Fruit fly (Drosophila melanogaster) whole organism, embryonic: ENCODE results near the gene ImpE3.

Experiments
- ATbp ChIP-seq: fragments of 200-800 bp; sonication (Bioruptor generic); optimal IDR thresholded peaks from 2 replicates; lab custom pipeline; 2017; ENCODE audit warnings: missing biosample characterization, mild to moderate bottlenecking, missing genetic modification characterization, missing genetic modification reagents
- Adf1 ChIP-seq: fragments of 200-800 bp; sonication (Bioruptor generic); IDR thresholded peaks from 2 replicates; pipeline ENCODE4 v1.3.6; 2022; ENCODE audit warnings: missing biosample characterization, missing genetic modification characterization
- BEAF-32 ChIP-seq: fragments of 200-800 bp; sonication (Bioruptor generic); optimal IDR thresholded peaks from 3 replicates; lab custom pipeline; 2017; ENCODE audit warnings: missing biosample characterization, missing genetic modification characterization, mild to moderate bottlenecking, moderate library complexity, missing genetic modification reagents
- CG10147 ChIP-seq: fragments of 200-800 bp; sonication (Bioruptor generic); optimal IDR thresholded peaks from 2 replicates; lab custom pipeline; 2019; ENCODE audit warnings: missing biosample characterization, mild to moderate bottlenecking, missing genetic modification characterization, moderate library complexity
- CG10267 ChIP-seq: fragments of 200-800 bp; sonication (Bioruptor generic); optimal IDR thresholded peaks from 2 replicates; lab custom pipeline; 2018; ENCODE audit warnings: missing biosample characterization, mild to moderate bottlenecking, missing genetic modification characterization, moderate library complexity
- CG10274 ChIP-seq: fragments of 200-800 bp; sonication (Bioruptor generic); optimal IDR thresholded peaks from 3 replicates; lab custom pipeline; 2017; ENCODE audit warnings: missing biosample characterization, mild to moderate bottlenecking, missing genetic modification characterization
- CG10431 ChIP-seq: fragments of 200-800 bp; sonication (Bioruptor generic); optimal IDR thresholded peaks from 3 replicates; lab custom pipeline; 2018; ENCODE audit warnings: missing biosample characterization, mild to moderate bottlenecking, missing genetic modification characterization
- CG14441 ChIP-seq: fragments of 200-800 bp; sonication (Bioruptor generic); IDR thresholded peaks from 2 replicates; pipeline ENCODE4 v1.3.6; 2022; ENCODE audit warnings: missing biosample characterization, missing genetic modification characterization
- CG1529 ChIP-seq: fragments of 200-800 bp; sonication (Bioruptor generic); optimal IDR thresholded peaks from 3 replicates; lab custom pipeline; 2018; ENCODE audit warnings: missing biosample characterization, missing genetic modification characterization
- CG1603 ChIP-seq: fragments of 200-800 bp; sonication (Bioruptor generic); optimal IDR thresholded peaks from 2 replicates; lab custom pipeline; 2019; ENCODE audit warnings: missing biosample characterization, mild to moderate bottlenecking, missing genetic modification characterization, moderate library complexity
- CG16863 ChIP-seq: fragments of 200-800 bp; sonication (Bioruptor generic); optimal IDR thresholded peaks from 3 replicates; lab custom pipeline; 2016; ENCODE audit warnings: missing biosample characterization, missing genetic modification characterization
- CG17359 ChIP-seq: fragments of 200-800 bp; sonication (Bioruptor generic); optimal IDR thresholded peaks from 3 replicates; lab custom pipeline; 2018; ENCODE audit warnings: missing biosample characterization, mild to moderate bottlenecking, missing genetic modification characterization, moderate library complexity
- CG2129 ChIP-seq: fragments of 200-800 bp; sonication (Bioruptor generic); IDR thresholded peaks from 2 replicates; pipeline ENCODE4 v1.3.6; 2022; ENCODE audit warnings: missing biosample characterization, missing genetic modification characterization; ENCODE audit not compliant: partially characterized antibody
- CG2678 ChIP-seq: fragments of 200-800 bp; sonication (Bioruptor generic); optimal IDR thresholded peaks from 3 replicates; lab custom pipeline; 2019; ENCODE audit warnings: missing biosample characterization, mild to moderate bottlenecking, missing genetic modification characterization, moderate library complexity
- CG34422 ChIP-seq: fragments of 200-800 bp; sonication (Bioruptor generic); IDR thresholded peaks from 3 replicates; pipeline ENCODE4 v1.3.6; 2022; ENCODE audit warnings: missing biosample characterization, missing genetic modification characterization
- CG3726 ChIP-seq: fragments of 200-800 bp; sonication (Bioruptor generic); IDR thresholded peaks from 3 replicates; pipeline ENCODE4, ENCODE4 v1.3.6; 2022; ENCODE audit warnings: missing biosample characterization, missing genetic modification characterization
- CG4404 ChIP-seq: fragments of 200-800 bp; sonication (Bioruptor generic); IDR thresholded peaks from 2 replicates; pipeline ENCODE4 v1.3.6; 2022; ENCODE audit warnings: missing biosample characterization, missing genetic modification characterization
- CG4707 ChIP-seq: fragments of 200-800 bp; sonication (Bioruptor generic); optimal IDR thresholded peaks from 2 replicates; lab custom pipeline; 2018; ENCODE audit warnings: missing biosample characterization, mild to moderate bottlenecking, missing genetic modification characterization, moderate library complexity
- CG9727 ChIP-seq: fragments of 200-800 bp; sonication (Bioruptor generic); optimal IDR thresholded peaks from 3 replicates; lab custom pipeline; 2017; ENCODE audit warnings: missing biosample characterization, mild to moderate bottlenecking, missing genetic modification characterization
- CG9932 ChIP-seq: fragments of 200-800 bp; sonication (Bioruptor generic); IDR thresholded peaks from 2 replicates; pipeline ENCODE4 v1.3.6; 2022; ENCODE audit warnings: missing biosample characterization, missing genetic modification characterization
- CHES-1-like ChIP-seq: fragments of 200-800 bp; sonication (Bioruptor generic); optimal IDR thresholded peaks from 2 replicates; lab custom pipeline; 2016; ENCODE audit warnings: missing biosample characterization, missing genetic modification characterization
- Dek ChIP-seq: fragments of 200-800 bp; sonication (Bioruptor generic); optimal IDR thresholded peaks from 3 replicates; lab custom pipeline; 2019; ENCODE audit warnings: missing biosample characterization, mild to moderate bottlenecking, missing genetic modification characterization, moderate library complexity
- Doc3 ChIP-seq: fragments of 200-800 bp; sonication (Bioruptor generic); IDR thresholded peaks from 3 replicates; pipeline ENCODE4 v1.3.6; 2022; ENCODE audit warnings: missing biosample characterization, missing genetic modification characterization; ENCODE audit not compliant: partially characterized antibody
- HLH3B ChIP-seq: fragments of 200-800 bp; sonication (Bioruptor generic); IDR thresholded peaks from 2 replicates; pipeline ENCODE4 v1.3.6; 2022; ENCODE audit warnings: missing biosample characterization, missing genetic modification characterization
- HLH54F ChIP-seq: fragments of 200-800 bp; sonication (Bioruptor generic); optimal IDR thresholded peaks from 3 replicates; lab custom pipeline; 2016; ENCODE audit warnings: missing biosample characterization, missing genetic modification characterization
- Hand ChIP-seq: fragments of 200-800 bp; sonication (Bioruptor generic); optimal IDR thresholded peaks from 2 replicates; lab custom pipeline; 2017; ENCODE audit warnings: mild to moderate bottlenecking, missing biosample characterization, missing genetic modification reagents, missing genetic modification characterization
- Hsf ChIP-seq: fragments of 200-800 bp; sonication (Bioruptor generic); optimal IDR thresholded peaks from 3 replicates; lab custom pipeline; 2016; ENCODE audit warnings: missing biosample characterization, missing genetic modification characterization
- MTF-1 ChIP-seq: fragments of 200-800 bp; sonication (Bioruptor generic); optimal IDR thresholded peaks from 2 replicates; lab custom pipeline; 2018; ENCODE audit warnings: missing biosample characterization, mild to moderate bottlenecking, missing genetic modification characterization, borderline replicate concordance
- Ptx1 ChIP-seq: fragments of 200-800 bp; sonication (Bioruptor generic); IDR thresholded peaks from 2 replicates; pipeline ENCODE4 v1.3.6; 2022; ENCODE audit warnings: missing biosample characterization, missing genetic modification characterization
- Sry-β ChIP-seq: fragments of 200-800 bp; sonication (Bioruptor generic); optimal IDR thresholded peaks from 2 replicates; lab custom pipeline; 2018; ENCODE audit warnings: missing biosample characterization, mild to moderate bottlenecking, missing genetic modification characterization, moderate library complexity
- Sry-δ ChIP-seq: fragments of 200-800 bp; sonication (Bioruptor generic); optimal IDR thresholded peaks from 2 replicates; lab custom pipeline; 2016; ENCODE audit warnings: missing biosample characterization, missing genetic modification characterization
- Taf1 ChIP-seq: fragments of 200-800 bp; sonication (Bioruptor generic); IDR thresholded peaks from 2 replicates; pipeline ENCODE4 v1.3.6; 2022; ENCODE audit warnings: missing biosample characterization, missing genetic modification characterization
- ab ChIP-seq: fragments of 200-800 bp; sonication (Bioruptor generic); optimal IDR thresholded peaks from 2 replicates; lab custom pipeline; 2016; ENCODE audit warnings: missing biosample characterization, missing genetic modification characterization
- ci ChIP-seq: fragments of 200-800 bp; sonication (Bioruptor generic); IDR thresholded peaks from 3 replicates; pipeline ENCODE4 v1.3.6; 2022; ENCODE audit warnings: missing biosample characterization, missing genetic modification characterization
- cwo ChIP-seq: fragments of 200-800 bp; sonication (Bioruptor generic); optimal IDR thresholded peaks from 3 replicates; lab custom pipeline; 2017; ENCODE audit warnings: missing biosample characterization, missing genetic modification characterization, mild to moderate bottlenecking, moderate library complexity, missing genetic modification reagents
- dmrt11E ChIP-seq: fragments of 200-800 bp; sonication (Bioruptor generic); optimal IDR thresholded peaks from 3 replicates; lab custom pipeline; 2018; ENCODE audit warnings: missing biosample characterization, mild to moderate bottlenecking, missing genetic modification characterization, moderate library complexity
- dpn ChIP-seq, 2 experiments: fragments of 200-800 bp; sonication (Bioruptor generic); optimal IDR thresholded peaks; 3 replicates each; lab custom pipeline; 2016; ENCODE audit warnings: missing biosample characterization in 2 of 2, missing genetic modification characterization in 2 of 2
- emc ChIP-seq: fragments of 200-800 bp; sonication (Bioruptor generic); optimal IDR thresholded peaks from 2 replicates; lab custom pipeline; 2016; ENCODE audit warnings: missing biosample characterization, missing genetic modification characterization
- esg ChIP-seq: fragments of 200-800 bp; sonication (Bioruptor generic); conservative IDR thresholded peaks from 2 replicates; pipeline ENCODE4 v1.3.6; 2022; ENCODE audit warnings: missing biosample characterization, missing genetic modification characterization
- gem ChIP-seq: fragments of 200-800 bp; sonication (Bioruptor generic); optimal IDR thresholded peaks from 2 replicates; lab custom pipeline; 2019; ENCODE audit warnings: missing biosample characterization, mild to moderate bottlenecking, missing genetic modification characterization, moderate library complexity
- gro ChIP-seq: fragments of 200-800 bp; sonication (Bioruptor generic); optimal IDR thresholded peaks from 2 replicates; lab custom pipeline; 2016; ENCODE audit warnings: missing biosample characterization, missing genetic modification characterization
- gt ChIP-seq: fragments of 200-800 bp; sonication (Bioruptor generic); IDR thresholded peaks from 2 replicates; pipeline ENCODE4 v1.3.6; 2022; ENCODE audit warnings: missing biosample characterization, missing genetic modification characterization
- insv ChIP-seq, 2 experiments: fragments of 200-800 bp; sonication (Bioruptor generic); optimal IDR thresholded peaks; 3 replicates each; lab custom pipeline; 2016 to 2018; ENCODE audit warnings: missing biosample characterization in 2 of 2, missing genetic modification characterization in 2 of 2
- lab ChIP-seq: fragments of 200-800 bp; sonication (Bioruptor generic); optimal IDR thresholded peaks from 3 replicates; lab custom pipeline; 2017; ENCODE audit warnings: missing biosample characterization, missing genetic modification characterization, mild to moderate bottlenecking, moderate library complexity, missing genetic modification reagents
- peb ChIP-seq: fragments of 200-800 bp; sonication (Bioruptor generic); IDR thresholded peaks from 2 replicates; pipeline ENCODE4 v1.3.6; 2022; ENCODE audit warnings: missing biosample characterization, missing genetic modification characterization
- seq ChIP-seq: fragments of 200-800 bp; sonication (Bioruptor generic); IDR thresholded peaks from 2 replicates; pipeline ENCODE4 v1.3.6; 2022; ENCODE audit warnings: missing biosample characterization, missing genetic modification characterization
- sna ChIP-seq: fragments of 200-800 bp; sonication (Bioruptor generic); IDR thresholded peaks from 2 replicates; pipeline ENCODE4 v1.3.6; 2022; ENCODE audit warnings: missing biosample characterization, missing genetic modification characterization; ENCODE audit not compliant: partially characterized antibody
- tll ChIP-seq, 2 experiments: fragments of 200-800 bp in 1 of 2; fragments of >200 bp in 1 of 2; sonication (Bioruptor generic) in 1 of 2; optimal IDR thresholded peaks; 2 replicates each; lab custom pipeline; 2017 to 2019; ENCODE audit warnings: missing biosample characterization in 2 of 2, missing genetic modification characterization in 2 of 2, mild to moderate bottlenecking in 1 of 2, moderate library complexity in 1 of 2
- vfl ChIP-seq: fragments of 200-800 bp; sonication (Bioruptor generic); optimal IDR thresholded peaks from 2 replicates; lab custom pipeline; 2016; ENCODE audit warnings: missing biosample characterization, missing genetic modification characterization
- zfh1 ChIP-seq: fragments of 200-800 bp; sonication (Bioruptor generic); IDR thresholded peaks from 3 replicates; pipeline ENCODE4 v1.3.6; 2022; ENCODE audit warnings: missing biosample characterization, missing genetic modification characterization

The ImpE3 gene

DNA sequence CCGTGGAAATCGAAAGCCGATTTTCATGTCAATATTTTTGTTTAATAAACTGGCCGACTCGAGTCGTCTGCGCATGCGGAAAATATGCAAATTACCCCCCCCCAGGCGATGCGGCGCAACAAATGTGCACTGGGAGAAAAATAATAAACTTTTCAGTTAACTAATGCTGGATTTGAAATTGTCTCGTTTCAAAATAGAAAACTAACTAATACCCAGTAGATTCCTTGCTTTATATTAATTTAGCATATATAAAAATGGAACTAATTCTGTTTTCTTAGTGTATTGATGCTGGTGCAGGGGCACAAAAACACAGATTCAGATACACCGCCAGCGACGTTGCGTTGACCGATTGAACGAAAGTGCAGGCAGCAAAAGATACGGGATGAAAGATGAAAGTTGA, 8.6 kb upstream of the ImpE3 start (continued):
- TF ChIP-seq seq (GFP tag; lab: Robert Waterston, UW) (no peak), tll (GFP tag; optimal IDR thresholded peaks at IDR 0.05; lab: Kevin White, UChicago) (no peak), gt (GFP tag; lab: Robert Waterston, UW) (no peak), CG10267 (tag; lab: Kevin White, UChicago) (no peak), CG3726 (0 out of 3 replicates have a peak, but pooled peaks have one; percentile 60), lab (GFP tag; lab: Kevin White, UChicago) (no peak), HLH3B (0 out of 2 replicates have a peak, but pooled peaks have one; percentile 11), sna (GFP tag; lab: Robert Waterston, UW) (no peak), ATbp (peak; percentile 13), ci (GFP tag; lab: Robert Waterston, UW) (peak; percentile 60; the same call in 2 of the 3 replicates), emc (no peak), CG16863 (GFP tag; lab: Kevin White, UChicago) (no peak), Ptx1 (GFP tag; lab: Robert Waterston, UW) (peak; percentile 33; the same call in 1 of the 2 replicates), vfl (GFP tag; lab: Kevin White, UChicago) (no peak), CG9932 (GFP tag; lab: Robert Waterston, UW) (no peak), BEAF-32 (no peak), gro (GFP tag; lab: Kevin White, UChicago) (no peak), CG1529 (GFP tag; lab: Kevin White, UChicago) (no peak), zfh1 (GFP tag; lab: Robert Waterston, UW) (no peak; the same call in 2 of the 3 replicates), Hsf (GFP tag; lab: Kevin White, UChicago) (no peak), CG17359 (tag; lab: Kevin White, UChicago) (peak; percentile 17), CG1603 (peak; percentile 45), Taf1 (GFP tag; lab: Robert Waterston, UW) (no peak), CG10147 (GFP tag; lab: Kevin White, UChicago) (no peak), CG10431 (no peak), esg (GFP tag; lab: Robert Waterston, UW) (0 out of 2 replicates have a peak, but pooled peaks have one; percentile 11), HLH54F (GFP tag; lab: Kevin White, UChicago) (no peak), peb (GFP tag; lab: Robert Waterston, UW) (no peak), cwo (GFP tag; lab: Kevin White, UChicago) (no peak), Adf1 (no peak), CG14441 (GFP tag; lab: Robert Waterston, UW) (no peak), CG4707 (GFP tag; lab: Kevin White, UChicago) (no peak), CG4404 (no peak), CG10274 (GFP tag; lab: Kevin White, UChicago) (no peak), Hand (GFP tag; lab: Kevin White, UChicago) (no peak), Sry-β (GFP tag; lab: Kevin White, UChicago) (no peak), ab (no peak)
- TF ChIP-seq, all 482 proteins: peak for 54

DNA sequence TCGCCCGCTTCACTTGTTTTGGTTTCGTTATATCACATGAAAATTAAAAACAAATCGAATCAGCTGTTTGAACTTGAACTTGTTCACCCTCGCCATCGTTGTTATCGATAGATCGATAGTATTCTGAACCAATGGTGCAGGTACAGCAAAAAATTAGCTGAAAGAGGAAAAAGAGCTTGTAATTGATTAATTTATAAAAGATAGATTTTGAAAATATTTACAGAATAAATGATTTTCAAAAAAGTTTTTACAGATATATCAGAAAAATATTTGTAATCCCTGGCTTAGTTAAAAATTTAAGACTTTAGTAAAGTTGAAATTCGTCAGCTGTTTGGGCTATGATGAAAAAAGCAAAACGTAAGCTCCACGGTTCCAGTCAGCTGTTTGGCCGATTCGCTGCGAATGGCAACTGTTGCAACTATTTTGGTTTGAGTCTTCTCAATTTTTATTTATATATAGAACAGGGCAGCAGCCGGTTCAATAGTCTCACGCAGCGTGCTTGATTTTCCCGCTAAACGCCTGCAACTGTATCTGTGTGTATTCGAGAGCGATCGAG, 3.7 kb upstream of the ImpE3 start, which contains the start of the genes CG11035 and unc-45:
Gene CG11035, minus strand, starts transcription at position 87 of the 556 bp plus-strand sequence.
Gene unc-45, plus strand, starts transcription at position 379 of the 556 bp plus-strand sequence.
- TF ChIP-seq MTF-1 (GFP tag; lab: Kevin White, UChicago) (no peak), Sry-δ (GFP tag; lab: Kevin White, UChicago) (peak; percentile 61), CG2129 (GFP tag; lab: Robert Waterston, UW) (peak; percentile 45; the same call in 1 of the 2 replicates), CG9932 (GFP tag; lab: Robert Waterston, UW) (peak; percentile 54; the same call in 1 of the 2 replicates), CG2678 (tag; lab: Kevin White, UChicago) (no peak), CG9727 (GFP tag; lab: Kevin White, UChicago) (peak; percentile 56), Dek (tag; lab: Kevin White, UChicago) (peak; percentile 22), CG10267 (tag; lab: Kevin White, UChicago) (peak; percentile 49), CG1529 (GFP tag; lab: Kevin White, UChicago) (no peak), insv (GFP tag; optimal IDR thresholded peaks at IDR 0.05; lab: Kevin White, UChicago) (no peak), gem (peak; percentile 61), dmrt11E (tag; lab: Kevin White, UChicago) (peak; percentile 22), CHES-1-like (no peak), Doc3 (GFP tag; lab: Robert Waterston, UW) (peak; percentile 68), dpn (GFP tag; optimal IDR thresholded peaks at IDR 0.05; lab: Kevin White, UChicago) (peak; percentile 17 to 50), CG34422 (GFP tag; lab: Robert Waterston, UW) (peak; percentile 42; the same call in 1 of the 3 replicates)
